Worm (Caenorhabditis elegans): ENCODE results near the gene lmtr-5.

- TF ChIP-seq W03F9.2 (tag; optimal IDR thresholded peaks at IDR 0.05) (no peak), him-1 (tag; optimal IDR thresholded peaks at IDR 0.05) (no peak), dao-5 (tag; optimal IDR thresholded peaks at IDR 0.05) (no peak)
Observed at ce11 chrIII:3232650-3233152, 49.2 kb downstream of the lmtr-5 start, which contains the start of gene Y53G8AL.1.

Data from whole organism, L4/young adult.